Worm (Caenorhabditis elegans) whole organism, L1 larva: ENCODE measurements around the gene utx-1.
A peak's percentile ranks its signal among the peaks of the same experiment; 100 is the strongest.

ENCODE experiments used
- C04F5.9 ChIP-seq: sonication (generic microtip); optimal IDR thresholded peaks from 2 replicates; lab custom pipeline; 2016; ENCODE audit warnings: missing genetic modification characterization, missing compliant biosample characterization
- Y116A8C.19 ChIP-seq: sonication (generic microtip); optimal IDR thresholded peaks from 2 replicates; lab custom pipeline; 2016; ENCODE audit warnings: missing compliant biosample characterization, missing genetic modification characterization, borderline replicate concordance
- ceh-63 ChIP-seq: fragments of 200-800 bp; sonication (Bioruptor generic); optimal IDR thresholded peaks from 2 replicates; lab custom pipeline; 2018; ENCODE audit warnings: mild to moderate bottlenecking, missing genetic modification characterization, missing compliant biosample characterization
- ceh-8 ChIP-seq: fragments of 200-800 bp; sonication (Bioruptor generic); optimal IDR thresholded peaks from 2 replicates; lab custom pipeline; 2018; ENCODE audit warnings: mild to moderate bottlenecking, missing genetic modification characterization, moderate library complexity, missing compliant biosample characterization
- ceh-82 ChIP-seq, 3 experiments: fragments of 150-350 bp in 1 of 3; sonication (generic microtip) in 2 of 3; optimal IDR thresholded peaks; 2 replicates each; lab custom pipeline; 2014 to 2017; ENCODE audit warnings: missing biosample characterization in 3 of 3, missing genetic modification characterization in 3 of 3
- ces-1 ChIP-seq: fragments of 150-350 bp; optimal IDR thresholded peaks from 2 replicates; lab custom pipeline; 2014; ENCODE audit warnings: missing biosample characterization, missing genetic modification reagents, missing genetic modification characterization
- dpl-1 ChIP-seq, 3 experiments: fragments of 150-350 bp in 2 of 3; sonication (generic microtip) in 1 of 3; optimal IDR thresholded peaks; 2 replicates each; lab custom pipeline; 2014 to 2017; ENCODE audit warnings: missing biosample characterization in 3 of 3, missing genetic modification characterization in 3 of 3, missing genetic modification reagents in 3 of 3
- elt-3 ChIP-seq, 6 experiments: fragments of 150-350 bp in 1 of 6; sonication (generic microtip); optimal IDR thresholded peaks; 2 replicates each; lab custom pipeline; 2017 to 2018; ENCODE audit warnings: missing biosample characterization in 6 of 6, missing genetic modification characterization in 6 of 6, inconsistent platforms in 1 of 6
- fkh-10 ChIP-seq: sonication (generic microtip); optimal IDR thresholded peaks from 2 replicates; lab custom pipeline; 2017; ENCODE audit warnings: missing biosample characterization, missing genetic modification reagents, missing genetic modification characterization
- fkh-8 ChIP-seq: sonication (generic microtip); optimal IDR thresholded peaks from 2 replicates; lab custom pipeline; 2016; ENCODE audit warnings: mild to moderate bottlenecking, missing genetic modification characterization, missing compliant biosample characterization
- fos-1 ChIP-seq: fragments of 150-350 bp; optimal IDR thresholded peaks from 2 replicates; lab custom pipeline; 2014; ENCODE audit warnings: missing biosample characterization, missing genetic modification characterization
- hlh-17 ChIP-seq: fragments of 200-800 bp; sonication (Bioruptor generic); optimal IDR thresholded peaks from 2 replicates; lab custom pipeline; 2018; ENCODE audit warnings: missing genetic modification characterization, mild to moderate bottlenecking, missing compliant biosample characterization, moderate library complexity, borderline replicate concordance
- jun-1 ChIP-seq: fragments of 150-350 bp; optimal IDR thresholded peaks from 2 replicates; lab custom pipeline; 2014; ENCODE audit warnings: missing biosample characterization, missing genetic modification reagents, missing genetic modification characterization
- lin-14 ChIP-seq: fragments of 200-800 bp; sonication (Bioruptor generic); optimal IDR thresholded peaks from 2 replicates; lab custom pipeline; 2018; ENCODE audit warnings: mild to moderate bottlenecking, missing genetic modification characterization, moderate library complexity, missing compliant biosample characterization
- lin-35 ChIP-seq, 2 experiments: fragments of 150-350 bp; optimal IDR thresholded peaks; 2 replicates each; lab custom pipeline; 2014; ENCODE audit warnings: missing biosample characterization in 2 of 2, missing genetic modification characterization in 2 of 2, missing genetic modification reagents in 2 of 2
- lin-39 ChIP-seq: fragments of 150-350 bp; optimal IDR thresholded peaks from 2 replicates; lab custom pipeline; 2014; ENCODE audit warnings: missing biosample characterization, missing genetic modification reagents, missing genetic modification characterization
- lir-3 ChIP-seq: sonication (generic microtip); optimal IDR thresholded peaks from 2 replicates; lab custom pipeline; 2016; ENCODE audit warnings: mild to moderate bottlenecking, missing genetic modification characterization, moderate library complexity, missing compliant biosample characterization; ENCODE audit not compliant: poor library complexity
- mdl-1 ChIP-seq, 2 experiments: fragments of 150-350 bp; optimal IDR thresholded peaks; 2 replicates each; lab custom pipeline; 2014 to 2017; ENCODE audit warnings: missing biosample characterization in 2 of 2, missing genetic modification characterization in 2 of 2, inconsistent platforms in 1 of 2
- nhr-12 ChIP-seq: sonication (generic microtip); optimal IDR thresholded peaks from 2 replicates; lab custom pipeline; 2017; ENCODE audit warnings: missing biosample characterization, missing genetic modification characterization
- nhr-47 ChIP-seq: sonication (generic microtip); optimal IDR thresholded peaks from 2 replicates; lab custom pipeline; 2016; ENCODE audit warnings: mild to moderate bottlenecking, missing genetic modification characterization, moderate library complexity, missing compliant biosample characterization
- nhr-76 ChIP-seq: sonication (generic microtip); optimal IDR thresholded peaks from 2 replicates; lab custom pipeline; 2017; ENCODE audit warnings: missing biosample characterization, missing genetic modification characterization
- nhr-85 ChIP-seq: sonication (generic microtip); peaks from one replicate; lab custom pipeline; 2016; ENCODE audit warnings: missing genetic modification characterization, inconsistent platforms, missing compliant biosample characterization
- pax-3 ChIP-seq: fragments of 200-800 bp; sonication (Bioruptor generic); optimal IDR thresholded peaks from 2 replicates; lab custom pipeline; 2018; ENCODE audit warnings: mild to moderate bottlenecking, missing genetic modification characterization, moderate library complexity, missing compliant biosample characterization
- snpc-4 ChIP-seq: fragments of 150-350 bp; optimal IDR thresholded peaks from 2 replicates; lab custom pipeline; 2014; ENCODE audit warnings: missing biosample characterization, missing genetic modification characterization
- snu-23 ChIP-seq: sonication (generic microtip); optimal IDR thresholded peaks from 2 replicates; lab custom pipeline; 2016; ENCODE audit warnings: missing genetic modification characterization, missing compliant biosample characterization
- sptf-1 ChIP-seq: fragments of 150-350 bp; optimal IDR thresholded peaks from 2 replicates; lab custom pipeline; 2014; ENCODE audit warnings: missing biosample characterization, missing genetic modification characterization
- sup-37 ChIP-seq: fragments of 200-800 bp; sonication (Bioruptor generic); optimal IDR thresholded peaks from 2 replicates; lab custom pipeline; 2018; ENCODE audit warnings: mild to moderate bottlenecking, missing genetic modification characterization, missing compliant biosample characterization
- unc-130 ChIP-seq: fragments of 150-350 bp; optimal IDR thresholded peaks from 2 replicates; lab custom pipeline; 2017; ENCODE audit warnings: missing biosample characterization, missing genetic modification characterization, inconsistent platforms
- unc-30 ChIP-seq: sonication (generic microtip); optimal IDR thresholded peaks from 2 replicates; lab custom pipeline; 2017; ENCODE audit warnings: missing biosample characterization, missing genetic modification characterization
- unc-86 ChIP-seq: sonication (generic microtip); optimal IDR thresholded peaks from 2 replicates; lab custom pipeline; 2016; ENCODE audit warnings: missing genetic modification characterization, missing compliant biosample characterization
- vab-15 ChIP-seq: sonication (generic microtip); optimal IDR thresholded peaks from 2 replicates; lab custom pipeline; 2017; ENCODE audit warnings: missing genotype, mild to moderate bottlenecking, missing genetic modification characterization, missing compliant biosample characterization
- xbp-1 ChIP-seq: sonication (generic microtip); optimal IDR thresholded peaks from 2 replicates; lab custom pipeline; 2016; ENCODE audit warnings: missing genetic modification characterization, missing compliant biosample characterization

The utx-1 gene

DNA sequence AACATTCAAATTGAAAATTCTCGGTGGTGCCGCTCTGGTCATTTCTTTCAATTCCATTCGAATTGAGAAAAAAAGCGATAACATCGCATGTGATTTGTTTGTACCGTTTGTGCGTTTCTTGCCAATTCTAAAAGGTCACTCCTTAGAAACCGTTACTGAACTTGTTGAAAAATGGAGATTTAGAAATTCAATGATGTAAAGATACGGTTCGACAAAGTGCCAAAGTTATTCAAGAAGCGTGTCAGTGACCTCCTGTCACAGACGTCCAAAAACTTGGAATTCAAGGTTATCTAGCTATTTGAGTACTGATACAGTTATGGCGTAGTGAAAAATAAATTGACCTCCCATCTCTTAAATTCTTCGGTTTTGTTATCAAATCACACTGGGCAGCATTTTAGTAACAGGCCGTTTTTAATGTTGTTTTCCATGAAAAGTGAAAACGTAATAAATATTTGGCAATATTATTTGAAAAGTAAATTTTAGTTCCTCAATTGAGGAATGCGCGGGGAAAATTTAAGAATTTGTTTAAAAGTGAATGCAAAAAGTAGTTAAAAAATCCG lies 28.0 kb downstream of the utx-1 start (continued):
- no peak for TF ChIP-seq vab-15
- TF ChIP-seq unc-86 (tag; lab: Kevin White, UChicago) = no peak
- TF ChIP-seq jun-1 (tag; lab: Kevin White, UChicago) = no peak
- peak; percentile 90 for TF ChIP-seq nhr-85 (tag; lab: Kevin White, UChicago)
- peak; percentile 62 for TF ChIP-seq lin-14 (GFP tag; lab: Kevin White, UChicago)
- TF ChIP-seq ceh-82 (tag; optimal IDR thresholded peaks at IDR 0.05; lab: Kevin White, UChicago) = no peak
- TF ChIP-seq fos-1 (tag; lab: Kevin White, UChicago) = no peak
- no peak for TF ChIP-seq C04F5.9 (tag; lab: Kevin White, UChicago)
- no peak for TF ChIP-seq nhr-12
- no peak for TF ChIP-seq hlh-17
- no peak for TF ChIP-seq dpl-1 (GFP tag; optimal IDR thresholded peaks at IDR 0.05; lab: Kevin White, UChicago)
- TF ChIP-seq snu-23 (GFP tag; lab: Kevin White, UChicago) = peak; percentile 32
- peak in 1 of 6 experiments; percentile 19 for TF ChIP-seq elt-3 (tag; optimal IDR thresholded peaks at IDR 0.05; lab: Kevin White, UChicago)

DNA sequence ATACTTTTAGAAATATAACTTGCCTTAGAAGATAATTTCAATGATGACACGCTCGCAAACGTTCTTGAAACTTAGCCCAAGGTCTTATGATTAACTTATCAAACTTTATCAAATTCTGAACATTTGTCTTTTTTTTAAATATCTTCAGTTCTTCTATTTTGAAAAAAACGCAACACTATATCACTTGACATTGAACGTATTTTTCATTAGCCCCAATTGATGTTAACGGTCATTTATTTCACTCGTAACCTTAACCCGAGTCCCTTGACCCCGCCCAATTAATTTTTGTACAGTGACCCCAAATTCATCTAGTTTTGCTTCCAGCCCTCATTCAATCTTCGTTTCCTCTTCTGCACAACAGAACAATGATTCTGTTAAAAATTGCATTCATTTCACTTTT lies 28.9 kb downstream of the utx-1 start, which contains the start of gene F18E9.3:
Gene F18E9.3 (plus strand): TSS at position 311 of the 400 bp plus-strand sequence.
- TF ChIP-seq lin-35 (GFP tag; optimal IDR thresholded peaks at IDR 0.05; lab: Kevin White, UChicago) = no peak
- no peak for TF ChIP-seq hlh-17
- no peak for TF ChIP-seq ceh-63
- peak in 1 of 6 experiments; percentile 6 for TF ChIP-seq elt-3 (tag; optimal IDR thresholded peaks at IDR 0.05; lab: Kevin White, UChicago)

DNA sequence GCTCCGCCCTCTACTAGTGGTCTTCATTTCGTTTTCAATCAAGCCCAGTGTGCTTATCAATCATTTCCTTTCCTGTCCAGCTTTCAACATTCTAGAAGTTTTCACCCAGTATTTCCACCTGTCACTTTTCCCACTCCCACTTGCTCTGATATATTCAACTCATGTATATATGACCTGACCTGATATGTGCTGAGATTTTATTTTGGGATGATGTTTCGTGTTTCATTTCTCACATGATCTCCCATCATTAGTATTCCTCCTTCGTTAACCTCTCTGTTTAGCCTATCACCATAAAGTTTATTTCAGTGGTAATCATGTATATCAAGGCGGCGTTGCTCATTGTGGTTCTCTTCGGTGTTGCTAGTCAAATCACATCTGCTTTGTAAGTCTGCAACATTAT lies 35.9 kb downstream of the utx-1 start, which contains the start of gene nlp-7:
Gene nlp-7 (plus strand): TSS at position 301 of the 400 bp plus-strand sequence.
- TF ChIP-seq fkh-8 (tag; lab: Kevin White, UChicago) = no peak
- TF ChIP-seq unc-130 (tag; lab: Kevin White, UChicago) = no peak
- TF ChIP-seq lin-39 (tag; lab: Kevin White, UChicago) = no peak
- no peak for TF ChIP-seq vab-15
- TF ChIP-seq snu-23 (GFP tag; lab: Kevin White, UChicago) = no peak
- TF ChIP-seq elt-3 (tag; optimal IDR thresholded peaks at IDR 0.05; lab: Kevin White, UChicago) = no peak
- no peak for TF ChIP-seq dpl-1 (GFP tag; optimal IDR thresholded peaks at IDR 0.05; lab: Kevin White, UChicago)
- TF ChIP-seq pax-3 (tag; lab: Kevin White, UChicago) = no peak
- no peak for TF ChIP-seq ceh-8 (GFP tag; lab: Kevin White, UChicago)
- no peak for TF ChIP-seq lin-35 (GFP tag; optimal IDR thresholded peaks at IDR 0.05; lab: Kevin White, UChicago)
- no peak for TF ChIP-seq Y116A8C.19 (tag; lab: Kevin White, UChicago)
- TF ChIP-seq nhr-76 (tag; lab: Kevin White, UChicago) = no peak
- no peak for TF ChIP-seq nhr-47 (tag; lab: Kevin White, UChicago)
- TF ChIP-seq sup-37 (GFP tag; lab: Kevin White, UChicago) = no peak
- TF ChIP-seq snpc-4 (tag; lab: Kevin White, UChicago) = no peak
- TF ChIP-seq unc-30 (tag; lab: Kevin White, UChicago) = no peak
- no peak for TF ChIP-seq lir-3 (tag; lab: Kevin White, UChicago)
- TF ChIP-seq nhr-85 (tag; lab: Kevin White, UChicago) = no peak

DNA sequence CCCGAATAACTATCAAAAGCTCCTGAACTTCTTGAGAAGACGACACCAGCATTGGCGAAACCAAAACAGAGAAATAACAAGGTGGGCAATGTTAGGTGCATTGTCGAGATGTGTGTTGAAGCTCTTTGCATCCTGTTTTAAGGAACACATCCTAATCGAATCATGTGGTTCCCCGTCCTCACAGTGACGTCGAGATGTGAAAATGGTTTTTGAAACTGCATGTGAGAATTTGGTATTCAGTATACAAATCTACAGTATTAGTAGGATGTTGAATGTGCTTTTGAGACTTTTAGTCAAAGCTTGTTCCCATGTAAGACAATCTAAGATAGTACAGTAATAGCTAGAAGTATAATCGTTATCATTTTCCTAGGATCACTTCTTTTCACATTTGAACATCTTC lies 40.7 kb downstream of the utx-1 start, which contains the start of gene F18E9.7:
Gene F18E9.7 (minus strand): TSS at position 101 of the 400 bp plus-strand sequence.
- no peak for TF ChIP-seq fos-1 (tag; lab: Kevin White, UChicago)
- no peak for TF ChIP-seq ceh-82 (tag; optimal IDR thresholded peaks at IDR 0.05; lab: Kevin White, UChicago)
- TF ChIP-seq ces-1 (GFP tag; lab: Kevin White, UChicago) = no peak
- no peak for TF ChIP-seq mdl-1 (tag; optimal IDR thresholded peaks at IDR 0.05; lab: Kevin White, UChicago)
- TF ChIP-seq fkh-10 (GFP tag; lab: Kevin White, UChicago) = no peak
- TF ChIP-seq hlh-17 = no peak
- TF ChIP-seq sptf-1 (tag; lab: Kevin White, UChicago) = no peak
- TF ChIP-seq xbp-1 (tag; lab: Kevin White, UChicago) = no peak
